Fruit fly (Drosophila melanogaster): Measurements from ENCODE around the gene CG16986.

CG16986 gene

dm6 chr3L:2551137-2551676, 48.9 kb upstream of the CG16986 start (continued):
- TF ChIP-seq Pdp1 (GFP tag; optimal IDR thresholded peaks at IDR 0.05), result peak in 1 of 2 experiments; percentile 51
- no peak for TF ChIP-seq HLH3B (GFP tag; IDR thresholded peaks at IDR 0.05)
- TF ChIP-seq disco-r (GFP tag; optimal IDR thresholded peaks at IDR 0.05), result no peak
- no peak for TF ChIP-seq corto (GFP tag; optimal IDR thresholded peaks at IDR 0.05)
- no peak for TF ChIP-seq pita (GFP tag; optimal IDR thresholded peaks at IDR 0.05)
- peak; percentile 4 for TF ChIP-seq B-H2 (GFP tag; optimal IDR thresholded peaks at IDR 0.05)
- no peak for TF ChIP-seq Optix (GFP tag; IDR thresholded peaks at IDR 0.05)
- TF ChIP-seq MBD-R2 (GFP tag; IDR thresholded peaks at IDR 0.05), result peak; percentile 14; the same call in 1 of the 2 replicates
- peak; percentile 99 for TF ChIP-seq CG13894 (tag; optimal IDR thresholded peaks at IDR 0.05)
- peak; percentile 20 for TF ChIP-seq CG12769 (tag; optimal IDR thresholded peaks at IDR 0.05)
- peak; percentile 42 for TF ChIP-seq cwo (GFP tag; optimal IDR thresholded peaks at IDR 0.05)
- TF ChIP-seq CG10209 (GFP tag; optimal IDR thresholded peaks at IDR 0.05), result no peak
- TF ChIP-seq gcm (GFP tag; optimal IDR thresholded peaks at IDR 0.05), result no peak

- TF ChIP-seq ash1 (GFP tag; optimal IDR thresholded peaks at IDR 0.05) (no peak), Scr (GFP tag; IDR thresholded peaks at IDR 0.05; ENCODE audit: partially characterized antibody) (no peak), HLH4C (GFP tag; IDR thresholded peaks at IDR 0.05; ENCODE audit: partially characterized antibody) (no peak), fru (optimal IDR thresholded peaks at IDR 0.05) (no peak), CG11247 (GFP tag; IDR thresholded peaks at IDR 0.05) (0 out of 2 replicates have a peak, but pooled peaks have one; percentile 12), aop (GFP tag; IDR thresholded peaks at IDR 0.05) (no peak), Adf1 (GFP tag; IDR thresholded peaks at IDR 0.05) (no peak), CkIIα-i1 (GFP tag; IDR thresholded peaks at IDR 0.05) (no peak), Ptx1 (GFP tag; IDR thresholded peaks at IDR 0.05) (peak; percentile 63; the same call in 1 of the 2 replicates), CG8281 (tag; optimal IDR thresholded peaks at IDR 0.05) (peak; percentile 20), PHDP (tag; optimal IDR thresholded peaks at IDR 0.05) (peak; percentile 76), psq (GFP tag; optimal IDR thresholded peaks at IDR 0.05) (peak; percentile 45), CG14014 (GFP tag; IDR thresholded peaks at IDR 0.05) (no peak), chinmo (GFP tag; IDR thresholded peaks at IDR 0.05; ENCODE audit: partially characterized antibody) (peak; percentile 64; the same call in 1 of the 4 replicates), dmrt11E (tag; optimal IDR thresholded peaks at IDR 0.05) (peak; percentile 87), slp2 (GFP tag; optimal IDR thresholded peaks at IDR 0.05) (peak; percentile 54), gce (GFP tag; IDR thresholded peaks at IDR 0.05) (no peak), Dip3 (GFP tag; optimal IDR thresholded peaks at IDR 0.05) (peak; percentile 34), CG8924 (tag; optimal IDR thresholded peaks at IDR 0.05) (peak; percentile 69), Deaf1 (tag; optimal IDR thresholded peaks at IDR 0.05) (peak; percentile 30), CG15011 (GFP tag; optimal IDR thresholded peaks at IDR 0.05) (peak; percentile 44), ewg (GFP tag; optimal IDR thresholded peaks at IDR 0.05) (peak; percentile 54), CG3407 (GFP tag; optimal IDR thresholded peaks at IDR 0.05) (peak; percentile 40), CG1233 (GFP tag; optimal IDR thresholded peaks at IDR 0.05) (peak; percentile 9), ham (GFP tag; IDR thresholded peaks at IDR 0.05) (no peak), otp (GFP tag; IDR thresholded peaks at IDR 0.05) (peak; percentile 51; the same call in 1 of the 3 replicates), CG1603 (tag; optimal IDR thresholded peaks at IDR 0.05) (peak; percentile 73), ap (GFP tag; IDR thresholded peaks at IDR 0.05) (peak; percentile 36; the same call in 1 of the 2 replicates), rib (GFP tag; IDR thresholded peaks at IDR 0.05) (no peak), gem (tag; optimal IDR thresholded peaks at IDR 0.05) (peak; percentile 80), dan (GFP tag; IDR thresholded peaks at IDR 0.05) (no peak), Bteb2 (GFP tag; optimal IDR thresholded peaks at IDR 0.05) (peak; percentile 22), hb (GFP tag; IDR thresholded peaks at IDR 0.05; ENCODE audit: partially characterized antibody) (no peak), Gsc (GFP tag; IDR thresholded peaks at IDR 0.05) (no peak), onecut (GFP tag; IDR thresholded peaks at IDR 0.05) (peak; percentile 46; the same call in 1 of the 2 replicates)
These were observed 47.9 kb upstream of the CG16986 start for dm6 chr3L:2552116-2552843.

Measured in whole organism, embryonic.